Worm (Caenorhabditis elegans) whole organism, early embryonic: Measurements from ENCODE around the gene Y43F8C.7.

Experiments used
- B0310.2 ChIP-seq: sonication (generic microtip); optimal IDR thresholded peaks from 2 replicates; lab custom pipeline; 2016; ENCODE audit warnings: mild to moderate bottlenecking, missing genetic modification characterization, missing compliant biosample characterization
- F13C5.2 ChIP-seq: sonication (generic microtip); optimal IDR thresholded peaks from 2 replicates; lab custom pipeline; 2017; ENCODE audit warnings: mild to moderate bottlenecking, missing genetic modification characterization, inconsistent platforms, missing compliant biosample characterization
- aly-1 ChIP-seq: sonication (generic microtip); optimal IDR thresholded peaks from 2 replicates; lab custom pipeline; 2016; ENCODE audit warnings: missing genetic modification characterization, missing compliant biosample characterization
- ama-1 ChIP-seq: fragments of 150-350 bp; optimal IDR thresholded peaks from 2 replicates; lab custom pipeline; 2014
- ceh-13 ChIP-seq: fragments of 200-800 bp; sonication (Bioruptor generic); optimal IDR thresholded peaks from 2 replicates; lab custom pipeline; 2018; ENCODE audit warnings: mild to moderate bottlenecking, missing genetic modification characterization, missing compliant biosample characterization
- ceh-36 ChIP-seq: sonication (generic microtip); optimal IDR thresholded peaks from 2 replicates; lab custom pipeline; 2016; ENCODE audit warnings: missing genetic modification characterization, inconsistent platforms, missing compliant biosample characterization
- ets-7 ChIP-seq: sonication (generic microtip); optimal IDR thresholded peaks from 2 replicates; lab custom pipeline; 2016; ENCODE audit warnings: missing genotype, missing genetic modification characterization, missing compliant biosample characterization
- flt-1 ChIP-seq: fragments of 200-800 bp; sonication (Bioruptor generic); IDR thresholded peaks from 2 replicates; pipeline ENCODE4 v1.3.6; 2022; ENCODE audit warnings: missing genetic modification characterization, missing compliant biosample characterization
- hmbx-1 ChIP-seq: sonication (generic microtip); optimal IDR thresholded peaks from 2 replicates; lab custom pipeline; 2016; ENCODE audit warnings: mild to moderate bottlenecking, missing genetic modification characterization, missing compliant biosample characterization
- hmg-4 ChIP-seq: fragments of 200-800 bp; sonication (Bioruptor generic); optimal IDR thresholded peaks from 2 replicates; lab custom pipeline; 2018; ENCODE audit warnings: mild to moderate bottlenecking, missing genetic modification characterization, missing compliant biosample characterization
- hnd-1 ChIP-seq: sonication (generic microtip); optimal IDR thresholded peaks from 2 replicates; lab custom pipeline; 2016; ENCODE audit warnings: missing genetic modification characterization, missing compliant biosample characterization
- pes-1 ChIP-seq: fragments of 200-800 bp; sonication (Bioruptor generic); IDR thresholded peaks from 2 replicates; pipeline ENCODE4 v1.3.6; 2022; ENCODE audit warnings: missing genetic modification reagents, missing genetic modification characterization, missing compliant biosample characterization
- scrt-1 ChIP-seq: fragments of 200-800 bp; sonication (Bioruptor generic); IDR thresholded peaks from 2 replicates; pipeline ENCODE4 v1.3.6; 2022; ENCODE audit warnings: missing genetic modification characterization, missing compliant biosample characterization
- sea-1 ChIP-seq: fragments of 200-800 bp; sonication (Bioruptor generic); conservative IDR thresholded peaks from 2 replicates; pipeline ENCODE4 v1.3.6; 2022; ENCODE audit warnings: missing genetic modification characterization, missing compliant biosample characterization
- tbx-11 ChIP-seq: fragments of 200-800 bp; sonication (Bioruptor generic); IDR thresholded peaks from 2 replicates; pipeline ENCODE4 v1.3.6; 2022; ENCODE audit warnings: missing genetic modification characterization, missing compliant biosample characterization
- tbx-37 ChIP-seq: fragments of 200-800 bp; sonication (Bioruptor generic); conservative IDR thresholded peaks from 2 replicates; pipeline ENCODE4 v1.3.6; 2022; ENCODE audit warnings: missing genetic modification reagents, missing genetic modification characterization, missing compliant biosample characterization
- tra-4 ChIP-seq: sonication (generic microtip); optimal IDR thresholded peaks from 2 replicates; lab custom pipeline; 2017; ENCODE audit warnings: missing genetic modification characterization, missing compliant biosample characterization

Gene Y43F8C.7

DNA sequence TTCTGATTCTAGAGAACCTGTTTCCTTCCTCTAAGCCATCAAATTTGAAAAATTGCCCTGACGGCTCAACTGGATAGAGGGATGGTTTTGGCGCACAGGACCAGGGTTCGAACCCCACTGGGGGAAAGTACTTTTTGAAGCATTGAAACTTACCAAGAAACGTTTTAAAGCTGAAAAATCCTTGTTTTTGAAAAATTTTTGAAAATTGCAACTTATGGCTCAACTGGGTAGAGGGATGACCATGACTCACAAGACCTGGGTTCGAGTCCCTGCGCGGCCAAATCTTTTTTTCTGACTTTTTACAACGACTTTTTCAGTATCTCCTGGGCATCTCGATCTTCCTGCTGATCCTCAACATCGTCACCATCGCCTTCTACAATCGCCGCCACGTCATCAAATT is 27.0 kb upstream of the Y43F8C.7 start:
- no peak for TF ChIP-seq tbx-11 (GFP tag; lab: Robert Waterston, UW)
- no peak for TF ChIP-seq B0310.2 (tag; lab: Kevin White, UChicago)
- no peak for TF ChIP-seq ama-1 (lab: Kevin White, UChicago)
- TF ChIP-seq tbx-37 (GFP tag; lab: Robert Waterston, UW), result no peak
- TF ChIP-seq sea-1 (GFP tag; lab: Robert Waterston, UW), result no peak
- no peak for TF ChIP-seq hmbx-1 (tag; lab: Kevin White, UChicago)
- no peak for TF ChIP-seq hnd-1
- TF ChIP-seq flt-1 (GFP tag; lab: Robert Waterston, UW), result no peak
- no peak for TF ChIP-seq ets-7 (tag; lab: Kevin White, UChicago)
- TF ChIP-seq hmg-4 (GFP tag; lab: Kevin White, UChicago), result no peak

DNA sequence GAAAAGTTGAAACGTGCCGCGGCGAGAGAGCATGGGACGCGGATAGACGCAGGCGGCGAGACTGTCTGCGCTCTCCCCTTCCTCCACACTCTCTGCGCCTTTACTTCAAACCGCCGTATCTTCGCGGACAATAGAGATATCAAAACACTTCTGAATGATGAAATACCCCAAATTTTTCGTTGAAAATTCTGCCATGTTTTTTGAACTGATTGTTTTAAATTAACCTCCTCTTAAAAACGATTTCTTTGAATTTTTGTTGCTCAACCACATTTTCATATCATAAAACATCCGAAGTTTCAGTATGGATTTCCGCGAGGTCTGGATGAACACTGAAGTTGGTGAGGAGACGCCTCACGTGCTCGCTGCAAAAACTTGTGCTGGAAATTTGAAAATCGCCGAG is 26.1 kb upstream of the Y43F8C.7 start, which contains the start of gene Y43F8C.11:
Gene Y43F8C.11, plus strand, starts transcription at position 301 of the 400 bp plus-strand sequence.
- no peak for TF ChIP-seq tbx-37 (GFP tag; lab: Robert Waterston, UW)
- no peak for TF ChIP-seq hmbx-1 (tag; lab: Kevin White, UChicago)

DNA sequence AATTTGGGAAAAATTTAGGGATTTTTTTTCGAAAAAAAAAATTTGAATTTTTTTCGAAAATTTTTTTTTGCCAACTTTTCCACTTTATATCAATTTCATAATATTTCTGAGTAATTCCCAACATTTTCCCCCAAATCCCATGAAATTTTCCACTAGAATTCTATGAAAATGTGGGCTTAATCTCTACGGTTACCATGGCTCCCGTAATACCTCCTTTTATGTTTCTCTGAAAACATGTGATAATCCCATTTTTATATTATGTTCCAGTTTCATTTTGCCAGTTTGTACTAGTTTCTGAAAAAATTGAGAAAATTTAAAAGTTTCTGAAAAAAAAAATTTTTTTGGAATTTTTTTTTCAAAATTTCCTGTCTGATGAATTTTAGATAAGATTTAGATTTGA is 24.4 kb upstream of the Y43F8C.7 start:
- TF ChIP-seq sea-1 (GFP tag; lab: Robert Waterston, UW) (no peak), hmg-4 (GFP tag; lab: Kevin White, UChicago) (no peak), scrt-1 (no peak), ama-1 (lab: Kevin White, UChicago) (no peak), tra-4 (tag; lab: Kevin White, UChicago) (no peak), aly-1 (tag; lab: Kevin White, UChicago) (no peak), B0310.2 (tag; lab: Kevin White, UChicago) (no peak), pes-1 (GFP tag; lab: Robert Waterston, UW) (no peak), ceh-36 (tag; lab: Kevin White, UChicago) (no peak), F13C5.2 (no peak), hnd-1 (no peak)

DNA sequence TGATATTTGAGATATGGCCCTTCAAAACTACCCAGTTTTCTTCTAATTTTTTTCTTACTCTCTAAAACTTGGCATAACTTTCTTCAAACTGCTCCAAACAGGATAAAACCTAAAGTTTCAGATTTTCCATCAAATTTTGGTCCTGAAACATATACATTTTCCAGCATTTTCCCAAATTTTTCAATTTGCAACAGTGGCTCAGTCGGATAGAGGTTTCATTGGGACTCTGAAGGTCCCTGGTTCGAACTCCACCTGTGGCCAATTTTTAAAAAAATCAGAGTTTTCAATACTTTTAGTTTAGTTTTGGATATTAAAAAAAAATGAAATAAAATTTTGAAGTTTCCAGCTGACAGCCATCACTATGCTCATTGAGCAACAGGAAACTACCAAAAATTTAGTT is 23.9 kb upstream of the Y43F8C.7 start:
- no peak for TF ChIP-seq tbx-37 (GFP tag; lab: Robert Waterston, UW)
- TF ChIP-seq sea-1 (GFP tag; lab: Robert Waterston, UW), result no peak
- TF ChIP-seq ceh-36 (tag; lab: Kevin White, UChicago), result no peak
- no peak for TF ChIP-seq flt-1 (GFP tag; lab: Robert Waterston, UW)
- TF ChIP-seq tra-4 (tag; lab: Kevin White, UChicago), result no peak
- TF ChIP-seq hnd-1, result no peak
- TF ChIP-seq hmg-4 (GFP tag; lab: Kevin White, UChicago), result no peak
- TF ChIP-seq ets-7 (tag; lab: Kevin White, UChicago), result no peak

DNA sequence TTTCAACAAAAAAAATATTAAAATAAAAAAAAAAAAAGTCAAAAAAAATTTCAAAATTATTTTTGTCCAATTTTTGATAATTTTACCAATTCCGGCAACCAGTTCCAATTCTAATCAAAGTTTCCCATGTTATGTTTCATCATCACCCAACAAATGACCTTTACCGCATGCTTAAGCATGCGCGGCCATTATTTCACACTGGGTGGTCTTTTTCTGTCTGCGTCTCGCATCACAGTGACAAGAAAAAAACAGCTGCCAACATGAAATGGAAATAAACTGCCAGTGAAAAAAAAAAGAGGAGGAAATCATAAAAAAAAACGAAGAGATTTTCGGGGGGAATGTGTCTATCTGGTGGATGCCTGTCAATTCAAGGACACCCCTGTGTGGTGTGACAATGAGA is 22.5 kb upstream of the Y43F8C.7 start:
- no peak for TF ChIP-seq F13C5.2
- no peak for TF ChIP-seq aly-1 (tag; lab: Kevin White, UChicago)
- TF ChIP-seq scrt-1, result no peak
- no peak for TF ChIP-seq pes-1 (GFP tag; lab: Robert Waterston, UW)
- no peak for TF ChIP-seq ceh-13
- no peak for TF ChIP-seq tbx-11 (GFP tag; lab: Robert Waterston, UW)
- TF ChIP-seq sea-1 (GFP tag; lab: Robert Waterston, UW), result no peak
- TF ChIP-seq ceh-36 (tag; lab: Kevin White, UChicago), result no peak
- TF ChIP-seq tbx-37 (GFP tag; lab: Robert Waterston, UW), result no peak
- TF ChIP-seq ets-7 (tag; lab: Kevin White, UChicago), result no peak
- TF ChIP-seq hmbx-1 (tag; lab: Kevin White, UChicago), result no peak
- no peak for TF ChIP-seq hmg-4 (GFP tag; lab: Kevin White, UChicago)
- TF ChIP-seq tra-4 (tag; lab: Kevin White, UChicago), result no peak
- TF ChIP-seq ama-1 (lab: Kevin White, UChicago), result no peak
- no peak for TF ChIP-seq hnd-1
- TF ChIP-seq B0310.2 (tag; lab: Kevin White, UChicago), result no peak
- TF ChIP-seq flt-1 (GFP tag; lab: Robert Waterston, UW), result no peak

DNA sequence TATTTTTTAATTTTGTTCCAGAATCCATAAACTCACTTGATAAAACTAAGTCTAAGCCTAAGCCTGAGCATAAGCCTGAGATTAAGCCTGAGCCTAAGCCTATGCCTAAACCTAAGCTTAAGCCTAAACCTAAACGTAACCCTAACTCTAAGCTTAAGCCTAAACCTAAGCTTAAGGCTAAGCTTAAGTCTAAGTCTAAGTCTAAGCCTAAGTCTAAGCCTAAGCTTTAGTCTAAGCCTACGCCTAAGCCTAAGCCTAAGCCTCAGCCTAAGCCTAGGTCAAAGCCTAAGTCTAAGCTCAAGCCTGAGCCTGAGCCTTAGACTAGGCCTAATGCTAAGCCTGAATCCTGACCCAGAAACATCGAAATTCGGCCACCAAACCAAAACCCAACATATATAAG is 20.7 kb upstream of the Y43F8C.7 start:
- TF ChIP-seq B0310.2 (tag; lab: Kevin White, UChicago), result no peak
- no peak for TF ChIP-seq ets-7 (tag; lab: Kevin White, UChicago)
- no peak for TF ChIP-seq sea-1 (GFP tag; lab: Robert Waterston, UW)
- TF ChIP-seq ceh-36 (tag; lab: Kevin White, UChicago), result peak; percentile 71

DNA sequence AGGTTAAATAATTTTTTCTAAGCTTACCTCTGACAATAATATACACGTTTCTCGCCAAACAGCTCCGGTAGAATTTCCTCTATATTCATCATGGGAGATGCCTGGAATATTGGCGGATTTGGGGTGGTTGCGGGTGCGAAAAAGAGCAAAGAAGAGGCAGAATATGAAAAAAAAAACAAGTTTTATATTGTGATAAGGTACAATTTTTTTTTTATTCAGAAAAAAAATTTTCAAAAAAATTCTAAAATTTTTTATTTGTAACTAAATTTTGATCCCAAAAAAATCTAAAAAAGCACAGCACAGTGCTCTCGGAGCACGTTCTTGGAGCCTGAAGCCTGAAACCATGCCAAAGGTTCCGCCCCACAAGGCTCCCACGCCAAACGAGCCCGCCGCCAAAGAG is 11.3 kb upstream of the Y43F8C.7 start, which contains the start of gene dmd-3:
Gene dmd-3, minus strand, starts transcription at position 101 of the 400 bp plus-strand sequence.
- TF ChIP-seq scrt-1 (no peak), B0310.2 (tag; lab: Kevin White, UChicago) (no peak), flt-1 (GFP tag; lab: Robert Waterston, UW) (no peak), aly-1 (tag; lab: Kevin White, UChicago) (no peak), hnd-1 (no peak), sea-1 (GFP tag; lab: Robert Waterston, UW) (no peak)

DNA sequence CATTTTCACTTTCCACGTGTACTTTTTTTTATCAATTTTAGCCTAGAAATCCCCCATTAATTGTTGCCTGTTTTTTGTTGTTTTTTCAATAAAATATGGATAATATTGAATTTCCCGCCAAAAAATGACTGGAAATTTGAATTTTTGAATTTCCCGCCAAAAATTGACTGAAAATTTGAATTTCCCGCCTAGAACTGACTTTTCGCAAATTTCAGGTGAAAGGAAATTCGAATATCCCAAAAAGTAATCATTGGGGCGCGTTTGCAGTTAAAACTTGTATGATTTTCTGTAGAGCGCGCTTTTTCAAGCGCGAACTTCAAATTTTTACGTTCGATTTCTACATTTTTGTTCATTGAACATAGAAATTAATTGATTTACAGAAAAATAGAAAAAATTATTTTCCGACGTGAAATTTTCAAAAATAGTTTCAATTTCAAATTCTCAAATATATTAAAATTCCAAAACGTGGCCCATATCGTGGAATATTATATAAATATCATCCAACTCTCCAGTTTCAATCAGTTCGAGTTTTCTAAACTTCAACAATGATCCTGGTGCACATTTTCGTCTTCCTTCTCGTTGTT is 1.8 kb upstream of the Y43F8C.7 start, which contains the start of gene Y43F8C.9:
Gene Y43F8C.9, plus strand, starts transcription at position 534 of the 584 bp plus-strand sequence.
- TF ChIP-seq sea-1 (GFP tag; lab: Robert Waterston, UW), result no peak
- TF ChIP-seq tbx-37 (GFP tag; lab: Robert Waterston, UW), result no peak
- no peak for TF ChIP-seq F13C5.2
- no peak for TF ChIP-seq tra-4 (tag; lab: Kevin White, UChicago)
- TF ChIP-seq scrt-1, result no peak
- TF ChIP-seq B0310.2 (tag; lab: Kevin White, UChicago), result no peak
- TF ChIP-seq ceh-36 (tag; lab: Kevin White, UChicago), result no peak
- TF ChIP-seq aly-1 (tag; lab: Kevin White, UChicago), result no peak
- no peak for TF ChIP-seq pes-1 (GFP tag; lab: Robert Waterston, UW)
- no peak for TF ChIP-seq ets-7 (tag; lab: Kevin White, UChicago)
- no peak for TF ChIP-seq flt-1 (GFP tag; lab: Robert Waterston, UW)
- no peak for TF ChIP-seq hnd-1
- TF ChIP-seq hmg-4 (GFP tag; lab: Kevin White, UChicago), result no peak
